Worm (Caenorhabditis elegans): ENCODE data around the gene apm-3.

ce11 chrX:992650-993403 is 38.1 kb downstream of the apm-3 start:
- TF ChIP-seq egl-5 (tag; optimal IDR thresholded peaks at IDR 0.05) (no peak), nhr-76 (tag; optimal IDR thresholded peaks at IDR 0.05) (no peak), ceh-28 (tag; optimal IDR thresholded peaks at IDR 0.05) (peak; percentile 4), ceh-16 (tag; optimal IDR thresholded peaks at IDR 0.05) (no peak), nhr-28 (tag; optimal IDR thresholded peaks at IDR 0.05) (no peak), unc-62 (GFP tag; optimal IDR thresholded peaks at IDR 0.05) (no peak), skn-1 (tag; optimal IDR thresholded peaks at IDR 0.05) (no peak), lin-39 (tag; optimal IDR thresholded peaks at IDR 0.05) (peak; percentile 15), elt-3 (tag; optimal IDR thresholded peaks at IDR 0.05) (no peak)

Measured in whole organism, L3 larva.